Fruit fly (Drosophila melanogaster) S2 (cell line): ENCODE results near the gene Hk.

Source experiments
- CG8478 ChIP-seq: fragments of >200 bp; optimal IDR thresholded peaks from 2 replicates; lab custom pipeline; 2018
- CTCF ChIP-seq, 2 experiments: fragments of >200 bp; optimal IDR thresholded peaks; 2 replicates each; lab custom pipeline; 2018

DNA sequence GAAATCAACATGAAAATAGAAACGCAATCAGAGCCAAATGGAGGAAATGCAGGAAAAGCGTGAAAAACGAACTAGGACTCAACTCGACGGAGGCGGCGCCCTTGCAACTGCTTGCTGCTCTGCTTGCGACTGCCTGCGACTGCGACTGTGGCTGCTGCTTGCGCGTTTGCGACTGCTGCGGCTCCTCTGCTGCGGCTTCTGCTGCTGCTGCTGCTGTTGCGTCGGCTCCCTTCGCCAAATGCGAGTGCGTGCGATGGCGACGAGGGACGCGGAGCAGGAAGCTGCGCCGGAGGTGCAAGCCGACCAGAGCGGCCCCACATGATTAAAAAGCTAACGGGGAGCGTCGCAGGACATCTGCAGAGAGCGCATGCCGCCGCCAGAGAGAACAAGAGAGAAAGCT is 2.1 kb downstream of the Hk start:
- TF ChIP-seq CTCF (optimal IDR thresholded peaks at IDR 0.05; lab: Kevin White, UChicago) (no peak), CG8478 (lab: Kevin White, UChicago) (no peak)
